Worm (Caenorhabditis elegans) whole organism, early embryonic: ENCODE data around the gene vha-2.

Experiments
- ama-1 ChIP-seq: fragments of 150-350 bp; optimal IDR thresholded peaks from 2 replicates; lab custom pipeline; 2014
- hmbx-1 ChIP-seq: sonication (generic microtip); optimal IDR thresholded peaks from 2 replicates; lab custom pipeline; 2016; ENCODE audit warnings: mild to moderate bottlenecking, missing genetic modification characterization, missing compliant biosample characterization
- hmg-4 ChIP-seq: fragments of 200-800 bp; sonication (Bioruptor generic); optimal IDR thresholded peaks from 2 replicates; lab custom pipeline; 2018; ENCODE audit warnings: mild to moderate bottlenecking, missing genetic modification characterization, missing compliant biosample characterization
- sea-1 ChIP-seq: fragments of 200-800 bp; sonication (Bioruptor generic); conservative IDR thresholded peaks from 2 replicates; pipeline ENCODE4 v1.3.6; 2022; ENCODE audit warnings: missing genetic modification characterization, missing compliant biosample characterization
- tbx-37 ChIP-seq: fragments of 200-800 bp; sonication (Bioruptor generic); conservative IDR thresholded peaks from 2 replicates; pipeline ENCODE4 v1.3.6; 2022; ENCODE audit warnings: missing genetic modification reagents, missing genetic modification characterization, missing compliant biosample characterization
- tra-4 ChIP-seq: sonication (generic microtip); optimal IDR thresholded peaks from 2 replicates; lab custom pipeline; 2017; ENCODE audit warnings: missing genetic modification characterization, missing compliant biosample characterization

ce11 chrIII:9813146-9813545 lies 31.2 kb downstream of the vha-2 start, which contains the start of gene ZK632.14:
- TF ChIP-seq hmg-4 (GFP tag; lab: Kevin White, UChicago) = no peak
- TF ChIP-seq tra-4 = no peak
- no peak for TF ChIP-seq tbx-37
- no peak for TF ChIP-seq hmbx-1 (tag; lab: Kevin White, UChicago)
- TF ChIP-seq ama-1 (lab: Kevin White, UChicago) = no peak
- no peak for TF ChIP-seq sea-1 (GFP tag; lab: Robert Waterston, UW)
